Worm (Caenorhabditis elegans): ENCODE data around the gene col-85.

ce11 chrII:12471138-12471855 is 23.6 kb downstream of the col-85 start, which contains the start of the genes F15A4.5 and phat-8:
- TF ChIP-seq snpc-4 (tag; optimal IDR thresholded peaks at IDR 0.05) (no peak), skn-1 (tag; optimal IDR thresholded peaks at IDR 0.05) (no peak), nhr-12 (tag; optimal IDR thresholded peaks at IDR 0.05) (no peak)

All from whole organism, L3 larva.